Worm (Caenorhabditis elegans): ENCODE data around the gene tlk-1.

tlk-1 gene

DNA sequence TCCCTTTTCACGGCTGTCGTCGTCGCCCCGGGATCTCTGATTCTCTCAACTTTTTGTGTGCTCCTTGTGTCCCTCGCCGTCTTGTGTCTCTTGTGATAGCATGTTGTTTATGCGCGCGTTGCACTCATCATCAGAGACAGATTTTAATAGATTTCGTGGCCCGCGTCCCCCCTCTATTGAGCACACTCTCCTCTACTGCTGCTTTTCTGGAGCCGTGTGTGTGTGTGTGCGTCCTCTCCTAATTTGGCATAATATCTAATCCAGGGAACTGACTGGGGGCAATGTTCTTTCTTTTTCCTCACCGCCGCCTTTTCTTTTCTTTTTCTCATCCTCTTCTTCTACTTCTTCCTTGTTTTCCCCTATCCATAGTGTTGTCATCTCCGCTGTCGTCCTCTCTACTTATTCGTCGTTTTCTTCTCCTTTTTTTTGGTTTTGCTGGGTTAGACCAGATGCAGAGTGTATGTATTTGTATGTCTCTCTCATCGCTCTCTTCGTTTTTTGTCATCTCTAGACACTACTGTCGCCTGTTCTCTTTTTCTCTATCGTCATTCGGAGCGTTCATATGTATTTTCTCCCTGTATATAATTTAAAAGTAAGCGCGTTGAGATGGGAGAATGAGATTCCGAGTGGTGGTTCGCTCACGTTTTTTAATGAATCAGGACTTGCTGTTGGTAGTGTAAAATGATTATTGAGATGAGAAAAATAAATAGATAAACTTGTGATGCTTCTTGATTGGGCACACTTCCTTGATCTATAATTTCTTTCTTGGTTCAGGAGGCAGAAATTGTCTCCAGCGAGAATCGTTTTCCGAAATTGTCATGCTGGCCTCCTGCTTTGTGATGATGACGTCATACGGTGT is 4.3 kb downstream of the tlk-1 start:
- TF ChIP-seq ztf-29 (GFP tag; IDR thresholded peaks at IDR 0.05): no peak
- 0 out of 2 replicates have a peak, but pooled peaks have one; percentile 57 for TF ChIP-seq ztf-23 (GFP tag; IDR thresholded peaks at IDR 0.05)
- no peak for TF ChIP-seq flt-1 (GFP tag; IDR thresholded peaks at IDR 0.05)
- TF ChIP-seq ref-1 (GFP tag; conservative IDR thresholded peaks at IDR 0.05): no peak
- TF ChIP-seq klf-2 (GFP tag; conservative IDR thresholded peaks at IDR 0.05): no peak
- no peak for TF ChIP-seq med-1 (GFP tag; optimal IDR thresholded peaks at IDR 0.05; ENCODE audit: insufficient read depth)
- TF ChIP-seq tab-1 (GFP tag; IDR thresholded peaks at IDR 0.05): no peak
- TF ChIP-seq cog-1 (tag; optimal IDR thresholded peaks at IDR 0.05): peak; percentile 64
- no peak for TF ChIP-seq T22C8.4 (GFP tag; IDR thresholded peaks at IDR 0.05)

DNA sequence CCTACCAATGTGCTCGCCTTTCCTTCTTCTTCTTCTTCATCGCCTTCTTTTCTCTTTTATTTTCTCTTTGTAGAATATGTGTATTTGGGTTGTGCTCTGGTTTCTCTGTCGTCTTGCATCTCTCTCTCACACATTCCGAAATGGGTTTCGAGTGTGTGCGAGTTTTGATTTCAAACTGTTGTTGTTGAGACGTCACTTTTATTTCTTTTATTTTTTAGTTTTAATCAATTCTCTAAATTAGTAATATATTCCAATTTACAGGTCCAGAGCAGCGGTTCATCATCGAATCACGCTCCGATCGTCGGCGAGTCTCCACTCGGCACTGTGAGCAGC is 4.9 kb downstream of the tlk-1 start:
- TF ChIP-seq ref-1 (GFP tag; conservative IDR thresholded peaks at IDR 0.05) (no peak), tab-1 (GFP tag; IDR thresholded peaks at IDR 0.05) (no peak), flt-1 (GFP tag; IDR thresholded peaks at IDR 0.05) (no peak), T22C8.4 (GFP tag; IDR thresholded peaks at IDR 0.05) (no peak), cog-1 (tag; optimal IDR thresholded peaks at IDR 0.05) (no peak), ztf-23 (GFP tag; IDR thresholded peaks at IDR 0.05) (no peak), ztf-29 (GFP tag; IDR thresholded peaks at IDR 0.05) (no peak), med-1 (GFP tag; optimal IDR thresholded peaks at IDR 0.05; ENCODE audit: insufficient read depth) (no peak), klf-2 (GFP tag; conservative IDR thresholded peaks at IDR 0.05) (no peak)

ce11 chrIII:9705157-9705905 is 5.7 kb downstream of the tlk-1 start:
- no peak for TF ChIP-seq ztf-29 (GFP tag; IDR thresholded peaks at IDR 0.05)
- no peak for TF ChIP-seq T22C8.4 (GFP tag; IDR thresholded peaks at IDR 0.05)
- TF ChIP-seq ztf-23 (GFP tag; IDR thresholded peaks at IDR 0.05): no peak
- TF ChIP-seq med-1 (GFP tag; optimal IDR thresholded peaks at IDR 0.05; ENCODE audit: insufficient read depth): no peak
- no peak; the same call in 1 of the 2 replicates for TF ChIP-seq flt-1 (GFP tag; IDR thresholded peaks at IDR 0.05)
- TF ChIP-seq tab-1 (GFP tag; IDR thresholded peaks at IDR 0.05): no peak
- no peak; the same call in 1 of the 2 replicates for TF ChIP-seq ref-1 (GFP tag; conservative IDR thresholded peaks at IDR 0.05)
- no peak for TF ChIP-seq cog-1 (tag; optimal IDR thresholded peaks at IDR 0.05)

ce11 chrIII:9711163-9711562 is 11.5 kb downstream of the tlk-1 start:
- TF ChIP-seq ref-1 (GFP tag; conservative IDR thresholded peaks at IDR 0.05) (no peak), flt-1 (GFP tag; IDR thresholded peaks at IDR 0.05) (no peak), T22C8.4 (GFP tag; IDR thresholded peaks at IDR 0.05) (no peak), tab-1 (GFP tag; IDR thresholded peaks at IDR 0.05) (no peak), cog-1 (tag; optimal IDR thresholded peaks at IDR 0.05) (no peak), med-1 (GFP tag; optimal IDR thresholded peaks at IDR 0.05; ENCODE audit: insufficient read depth) (no peak)

- no peak for TF ChIP-seq T22C8.4 (GFP tag; IDR thresholded peaks at IDR 0.05)
- no peak for TF ChIP-seq ztf-29 (GFP tag; IDR thresholded peaks at IDR 0.05)
- TF ChIP-seq cog-1 (tag; optimal IDR thresholded peaks at IDR 0.05): no peak
- TF ChIP-seq flt-1 (GFP tag; IDR thresholded peaks at IDR 0.05): no peak
- TF ChIP-seq med-1 (GFP tag; optimal IDR thresholded peaks at IDR 0.05; ENCODE audit: insufficient read depth): no peak
- no peak for TF ChIP-seq ref-1 (GFP tag; conservative IDR thresholded peaks at IDR 0.05)
- TF ChIP-seq klf-2 (GFP tag; conservative IDR thresholded peaks at IDR 0.05): no peak
- no peak for TF ChIP-seq tab-1 (GFP tag; IDR thresholded peaks at IDR 0.05)
- no peak for TF ChIP-seq ztf-23 (GFP tag; IDR thresholded peaks at IDR 0.05)
Observed at ce11 chrIII:9713182-9713581, 13.5 kb downstream of the tlk-1 start.

ce11 chrIII:9713862-9714261 is 14.2 kb downstream of the tlk-1 start, which contains the start of gene ncx-6:
Gene ncx-6 (minus strand): TSS chrIII:9713949.
- TF ChIP-seq ref-1 (GFP tag; conservative IDR thresholded peaks at IDR 0.05) (no peak), ztf-29 (GFP tag; IDR thresholded peaks at IDR 0.05) (no peak), cog-1 (tag; optimal IDR thresholded peaks at IDR 0.05) (no peak), flt-1 (GFP tag; IDR thresholded peaks at IDR 0.05) (no peak), med-1 (GFP tag; optimal IDR thresholded peaks at IDR 0.05; ENCODE audit: insufficient read depth) (no peak), tab-1 (GFP tag; IDR thresholded peaks at IDR 0.05) (no peak), T22C8.4 (GFP tag; IDR thresholded peaks at IDR 0.05) (no peak), klf-2 (GFP tag; conservative IDR thresholded peaks at IDR 0.05) (no peak), ztf-23 (GFP tag; IDR thresholded peaks at IDR 0.05) (no peak)

- TF ChIP-seq tab-1 (GFP tag; IDR thresholded peaks at IDR 0.05) (no peak), ztf-29 (GFP tag; IDR thresholded peaks at IDR 0.05) (no peak), cog-1 (tag; optimal IDR thresholded peaks at IDR 0.05) (no peak), ztf-23 (GFP tag; IDR thresholded peaks at IDR 0.05) (no peak)
Observed at ce11 chrIII:9714731-9715130, 15.1 kb downstream of the tlk-1 start.

ce11 chrIII:9717243-9717642 is 17.6 kb downstream of the tlk-1 start:
- TF ChIP-seq cog-1 (tag; optimal IDR thresholded peaks at IDR 0.05) (no peak), med-1 (GFP tag; optimal IDR thresholded peaks at IDR 0.05; ENCODE audit: insufficient read depth) (no peak), klf-2 (GFP tag; conservative IDR thresholded peaks at IDR 0.05) (no peak), ztf-23 (GFP tag; IDR thresholded peaks at IDR 0.05) (no peak), ztf-29 (GFP tag; IDR thresholded peaks at IDR 0.05) (no peak), flt-1 (GFP tag; IDR thresholded peaks at IDR 0.05) (no peak), ref-1 (GFP tag; conservative IDR thresholded peaks at IDR 0.05) (no peak), tab-1 (GFP tag; IDR thresholded peaks at IDR 0.05) (no peak), T22C8.4 (GFP tag; IDR thresholded peaks at IDR 0.05) (no peak)

DNA sequence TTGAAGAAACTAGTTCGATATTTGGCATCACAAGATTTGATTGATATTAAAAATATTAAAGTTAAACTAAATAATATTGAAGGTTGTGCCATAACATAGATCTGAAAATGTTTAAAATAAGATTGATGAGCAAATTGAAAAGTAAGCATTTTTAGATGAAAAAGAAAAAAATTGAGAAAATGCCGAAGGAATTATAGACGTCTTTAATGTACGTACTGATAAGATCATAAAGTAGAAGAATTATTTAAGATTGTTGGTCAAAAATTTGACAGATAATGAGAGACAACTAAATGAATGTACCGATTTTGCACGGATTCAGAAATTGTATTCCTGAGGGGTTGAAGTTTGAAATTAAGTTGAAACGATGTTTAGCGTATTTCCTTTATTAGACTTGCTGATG is 20.5 kb downstream of the tlk-1 start, which contains the start of gene ncx-7:
ncx-7 (minus strand) TSS at position 101 of the 400 bp plus-strand sequence.
- no peak for TF ChIP-seq klf-2 (GFP tag; conservative IDR thresholded peaks at IDR 0.05)
- TF ChIP-seq med-1 (GFP tag; optimal IDR thresholded peaks at IDR 0.05; ENCODE audit: insufficient read depth): no peak
- no peak for TF ChIP-seq flt-1 (GFP tag; IDR thresholded peaks at IDR 0.05)
- TF ChIP-seq ref-1 (GFP tag; conservative IDR thresholded peaks at IDR 0.05): no peak
- no peak for TF ChIP-seq ztf-23 (GFP tag; IDR thresholded peaks at IDR 0.05)
- no peak for TF ChIP-seq cog-1 (tag; optimal IDR thresholded peaks at IDR 0.05)
- TF ChIP-seq ztf-29 (GFP tag; IDR thresholded peaks at IDR 0.05): no peak
- no peak for TF ChIP-seq tab-1 (GFP tag; IDR thresholded peaks at IDR 0.05)
- TF ChIP-seq T22C8.4 (GFP tag; IDR thresholded peaks at IDR 0.05): no peak

Data from whole organism, midembryonic.